Fruit fly (Drosophila melanogaster): Measurements from ENCODE around the gene CG8664.

CG8664 gene

DNA sequence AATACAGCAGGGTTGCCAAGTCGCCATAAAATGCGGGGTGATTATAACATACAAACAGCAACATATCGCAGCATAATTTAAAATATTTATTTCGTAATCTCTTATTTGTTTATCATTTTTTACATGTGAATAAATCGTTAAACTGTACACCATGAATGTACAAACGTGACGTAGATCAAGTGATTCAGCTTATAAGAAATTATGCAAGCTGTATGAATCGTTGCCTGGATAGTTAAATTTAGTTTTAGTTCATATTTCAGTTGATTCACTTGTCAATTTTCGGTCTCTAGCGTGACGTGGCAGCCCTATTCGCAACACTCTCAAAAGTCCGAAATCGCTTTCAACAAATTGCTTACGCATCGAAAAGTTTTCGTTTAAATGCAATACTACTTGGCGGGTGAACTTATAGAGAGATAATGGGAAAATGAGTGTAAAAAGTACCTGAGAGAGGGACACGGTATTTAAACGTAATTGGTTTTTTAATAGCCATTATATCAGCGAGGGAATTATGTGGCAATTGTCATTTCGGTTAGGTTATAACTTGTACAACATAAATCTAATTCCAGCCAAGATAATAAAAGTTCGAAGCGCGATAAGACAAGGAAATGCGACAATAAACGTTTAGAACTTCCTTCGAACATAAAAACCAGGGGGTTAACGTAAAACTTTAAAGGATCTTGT, 9.7 kb upstream of the CG8664 start (continued):
- TF ChIP-seq fkh (GFP tag; optimal IDR thresholded peaks at IDR 0.05) (no peak), CG8319 (GFP tag; optimal IDR thresholded peaks at IDR 0.05) (peak; percentile 35), fd85E (GFP tag; optimal IDR thresholded peaks at IDR 0.05) (no peak), Smox (GFP tag; optimal IDR thresholded peaks at IDR 0.05) (peak; percentile 79), CG10669 (GFP tag; optimal IDR thresholded peaks at IDR 0.05) (peak; percentile 39), achi (GFP tag; optimal IDR thresholded peaks at IDR 0.05) (peak; percentile 56), net (GFP tag; optimal IDR thresholded peaks at IDR 0.05) (peak; percentile 54), Sox102F (GFP tag; optimal IDR thresholded peaks at IDR 0.05) (peak; percentile 73), CG31627 (GFP tag; optimal IDR thresholded peaks at IDR 0.05) (peak; percentile 77), Eip78C (GFP tag) (peak; percentile 91), eg (GFP tag; IDR thresholded peaks at IDR 0.05) (no peak; the same call in 2 of the 3 replicates), CG11762 (GFP tag; optimal IDR thresholded peaks at IDR 0.05; ENCODE audit: insufficient read depth) (peak; percentile 37), spab (GFP tag; optimal IDR thresholded peaks at IDR 0.05) (no peak), fd59A (GFP tag; optimal IDR thresholded peaks at IDR 0.05) (peak; percentile 8), Sox15 (GFP tag; optimal IDR thresholded peaks at IDR 0.05) (peak; percentile 62), CG6276 (GFP tag; optimal IDR thresholded peaks at IDR 0.05) (peak; percentile 9), salr (GFP tag; optimal IDR thresholded peaks at IDR 0.05) (peak in 1 of 2 experiments; percentile 4), Eip93F (GFP tag; optimal IDR thresholded peaks at IDR 0.05) (no peak), Hr4 (GFP tag; optimal IDR thresholded peaks at IDR 0.05) (peak; percentile 48), dsx (GFP tag; optimal IDR thresholded peaks at IDR 0.05; ENCODE audit: poor library complexity, severe bottlenecking) (peak; percentile 16), acj6 (GFP tag; optimal IDR thresholded peaks at IDR 0.05) (peak; percentile 67), CG11902 (GFP tag; optimal IDR thresholded peaks at IDR 0.05) (peak; percentile 54), CG6792 (GFP tag; optimal IDR thresholded peaks at IDR 0.05) (peak; percentile 72), vri (GFP tag; optimal IDR thresholded peaks at IDR 0.05) (peak; percentile 43)

DNA sequence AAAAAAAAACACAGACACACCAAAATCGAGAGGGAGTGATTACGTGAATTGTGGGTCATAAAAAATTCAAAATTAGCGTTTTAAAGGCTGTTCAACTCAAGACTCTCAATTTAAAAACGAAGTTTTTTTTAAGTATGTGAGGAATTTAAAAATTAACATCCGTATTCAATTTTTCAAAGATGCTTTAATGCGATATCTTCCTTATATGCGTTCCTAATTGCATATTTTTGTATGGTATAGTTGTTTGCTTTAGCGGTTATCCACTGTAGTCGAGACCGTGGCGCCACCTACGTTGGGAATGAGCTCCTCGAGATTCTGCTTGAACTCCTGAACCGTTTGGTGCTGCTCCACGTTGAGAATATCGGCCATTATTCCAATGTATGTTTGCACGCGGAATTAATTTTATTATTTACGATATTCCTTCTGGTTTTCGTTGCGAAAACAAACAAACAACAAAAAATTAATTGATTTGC, 8.5 kb upstream of the CG8664 start:
- no peak for TF ChIP-seq Ets21C (GFP tag; optimal IDR thresholded peaks at IDR 0.05)
- TF ChIP-seq topi (GFP tag; optimal IDR thresholded peaks at IDR 0.05) = peak; percentile 46
- no peak for TF ChIP-seq CG3032 (tag; optimal IDR thresholded peaks at IDR 0.05)
- TF ChIP-seq cyc (GFP tag; optimal IDR thresholded peaks at IDR 0.05) = peak; percentile 17
- peak; percentile 3 for TF ChIP-seq achi (GFP tag; optimal IDR thresholded peaks at IDR 0.05)
- peak; percentile 77 for TF ChIP-seq Eip78C (GFP tag)
- no peak for TF ChIP-seq CG8632 (GFP tag; optimal IDR thresholded peaks at IDR 0.05)
- peak; percentile 43 for TF ChIP-seq Hr39 (GFP tag; optimal IDR thresholded peaks at IDR 0.05)
- peak; percentile 21 for TF ChIP-seq Met (GFP tag; optimal IDR thresholded peaks at IDR 0.05)
- no peak for TF ChIP-seq dsx (GFP tag; optimal IDR thresholded peaks at IDR 0.05; ENCODE audit: poor library complexity, severe bottlenecking)
- TF ChIP-seq pdm3 (GFP tag; optimal IDR thresholded peaks at IDR 0.05) = peak; percentile 30
- TF ChIP-seq CG3919 (GFP tag; optimal IDR thresholded peaks at IDR 0.05) = no peak
- TF ChIP-seq esn (GFP tag; optimal IDR thresholded peaks at IDR 0.05) = peak; percentile 52
- no peak for TF ChIP-seq fkh (GFP tag; optimal IDR thresholded peaks at IDR 0.05)
- no peak for TF ChIP-seq vri (GFP tag; optimal IDR thresholded peaks at IDR 0.05)
- TF ChIP-seq svp (GFP tag) = peak; percentile 89
- no peak for TF ChIP-seq CG4318 (GFP tag; optimal IDR thresholded peaks at IDR 0.05)
- TF ChIP-seq Smox (GFP tag; optimal IDR thresholded peaks at IDR 0.05) = peak; percentile 25
- TF ChIP-seq CG6792 (GFP tag; optimal IDR thresholded peaks at IDR 0.05) = no peak
- peak; percentile 36 for TF ChIP-seq CG31627 (GFP tag; optimal IDR thresholded peaks at IDR 0.05)
- TF ChIP-seq acj6 (GFP tag; optimal IDR thresholded peaks at IDR 0.05) = peak; percentile 37

All from whole organism, prepupa.